Fruit fly (Drosophila melanogaster) whole organism, embryonic: ENCODE measurements around the gene CG44142.

Source experiments
- Antp ChIP-seq: fragments of 200-800 bp; sonication (Bioruptor generic); optimal IDR thresholded peaks from 3 replicates; lab custom pipeline; 2016; ENCODE audit warnings: missing biosample characterization, missing genetic modification characterization
- Atf6 ChIP-seq: fragments of 200-800 bp; sonication (Bioruptor generic); IDR thresholded peaks from 2 replicates; pipeline ENCODE4 v1.3.6; 2022; ENCODE audit warnings: missing biosample characterization, missing genetic modification characterization
- BEAF-32 ChIP-seq: fragments of 200-800 bp; sonication (Bioruptor generic); optimal IDR thresholded peaks from 3 replicates; lab custom pipeline; 2017; ENCODE audit warnings: missing biosample characterization, missing genetic modification characterization, mild to moderate bottlenecking, moderate library complexity, missing genetic modification reagents
- CG10654 ChIP-seq: fragments of 200-800 bp; sonication (Bioruptor generic); optimal IDR thresholded peaks from 2 replicates; lab custom pipeline; 2016; ENCODE audit warnings: missing biosample characterization, missing genetic modification characterization
- CG11093 ChIP-seq: fragments of 200-800 bp; sonication (Bioruptor generic); IDR thresholded peaks from 3 replicates; pipeline ENCODE4 v1.3.6; 2022; ENCODE audit warnings: missing biosample characterization, missing genetic modification characterization
- CG13287 ChIP-seq: fragments of 200-800 bp; sonication (Bioruptor generic); IDR thresholded peaks from 2 replicates; pipeline ENCODE4 v1.3.6; 2022; ENCODE audit warnings: missing biosample characterization, missing genetic modification characterization; ENCODE audit not compliant: partially characterized antibody
- CG16813 ChIP-seq: fragments of 200-800 bp; sonication (Bioruptor generic); IDR thresholded peaks from 3 replicates; pipeline ENCODE4 v1.3.6; 2022; ENCODE audit warnings: missing biosample characterization, missing genetic modification characterization; ENCODE audit not compliant: partially characterized antibody
- CG17829 ChIP-seq: fragments of 200-800 bp; optimal IDR thresholded peaks from 2 replicates; lab custom pipeline; 2019; ENCODE audit warnings: missing biosample characterization, mild to moderate bottlenecking, missing genetic modification characterization, moderate library complexity
- CG1792 ChIP-seq: fragments of 200-800 bp; sonication (Bioruptor generic); optimal IDR thresholded peaks from 2 replicates; lab custom pipeline; 2016; ENCODE audit warnings: missing biosample characterization, missing genetic modification characterization
- CG2199 ChIP-seq: fragments of 200-800 bp; sonication (Bioruptor generic); IDR thresholded peaks from 3 replicates; pipeline ENCODE4 v1.3.6; 2022; ENCODE audit warnings: missing biosample characterization, missing genetic modification characterization
- CG30020 ChIP-seq: fragments of 200-800 bp; optimal IDR thresholded peaks from 2 replicates; lab custom pipeline; 2019; ENCODE audit warnings: missing biosample characterization, mild to moderate bottlenecking, missing genetic modification characterization, moderate library complexity
- CG4328 ChIP-seq: fragments of 200-800 bp; sonication (Bioruptor generic); optimal IDR thresholded peaks from 3 replicates; lab custom pipeline; 2017; ENCODE audit warnings: missing biosample characterization, missing genetic modification reagents, missing genetic modification characterization
- CG43689 ChIP-seq: fragments of 200-800 bp; sonication (Bioruptor generic); IDR thresholded peaks from 2 replicates; pipeline ENCODE4 v1.3.6; 2022; ENCODE audit warnings: missing biosample characterization, missing genetic modification characterization
- CG4617 ChIP-seq: fragments of 200-800 bp; sonication (Bioruptor generic); optimal IDR thresholded peaks from 3 replicates; lab custom pipeline; 2016; ENCODE audit warnings: missing biosample characterization, missing genetic modification characterization, borderline replicate concordance
- CG4820 ChIP-seq: fragments of 200-800 bp; sonication (Bioruptor generic); optimal IDR thresholded peaks from 3 replicates; lab custom pipeline; 2016; ENCODE audit warnings: missing biosample characterization, missing genetic modification characterization
- CG6683 ChIP-seq: fragments of 200-800 bp; sonication (Bioruptor generic); optimal IDR thresholded peaks from 2 replicates; lab custom pipeline; 2017; ENCODE audit warnings: missing biosample characterization, mild to moderate bottlenecking, missing genetic modification characterization, missing genetic modification reagents
- CG6813 ChIP-seq: fragments of 200-800 bp; sonication (Bioruptor generic); optimal IDR thresholded peaks from 2 replicates; lab custom pipeline; 2017; ENCODE audit warnings: missing biosample characterization, missing genetic modification characterization, mild to moderate bottlenecking, moderate library complexity, missing genetic modification reagents
- CrebB ChIP-seq: fragments of 200-800 bp; sonication (Bioruptor generic); optimal IDR thresholded peaks from 3 replicates; lab custom pipeline; 2018; ENCODE audit warnings: missing biosample characterization, mild to moderate bottlenecking, missing genetic modification characterization
- Deaf1 ChIP-seq: fragments of 200-800 bp; optimal IDR thresholded peaks from 3 replicates; lab custom pipeline; 2019; ENCODE audit warnings: missing biosample characterization, mild to moderate bottlenecking, missing genetic modification characterization, moderate library complexity
- Dp ChIP-seq: fragments of 200-800 bp; sonication (Bioruptor generic); optimal IDR thresholded peaks from 2 replicates; lab custom pipeline; 2018; ENCODE audit warnings: missing biosample characterization, mild to moderate bottlenecking, missing genetic modification characterization, moderate library complexity
- Ets97D ChIP-seq: fragments of 200-800 bp; sonication (Bioruptor generic); optimal IDR thresholded peaks from 3 replicates; lab custom pipeline; 2016; ENCODE audit warnings: missing biosample characterization, missing genetic modification characterization
- HLH3B ChIP-seq: fragments of 200-800 bp; sonication (Bioruptor generic); IDR thresholded peaks from 2 replicates; pipeline ENCODE4 v1.3.6; 2022; ENCODE audit warnings: missing biosample characterization, missing genetic modification characterization
- Hand ChIP-seq: fragments of 200-800 bp; sonication (Bioruptor generic); optimal IDR thresholded peaks from 2 replicates; lab custom pipeline; 2017; ENCODE audit warnings: mild to moderate bottlenecking, missing biosample characterization, missing genetic modification reagents, missing genetic modification characterization
- HmgZ ChIP-seq: fragments of 200-800 bp; sonication (Bioruptor generic); optimal IDR thresholded peaks from 2 replicates; lab custom pipeline; 2018; ENCODE audit warnings: missing biosample characterization, mild to moderate bottlenecking, missing genetic modification characterization
- Hr3 ChIP-seq: fragments of 200-800 bp; sonication (Bioruptor generic); optimal IDR thresholded peaks from 3 replicates; lab custom pipeline; 2016; ENCODE audit warnings: missing biosample characterization, missing genetic modification characterization
- Hr39 ChIP-seq: fragments of >200 bp; optimal IDR thresholded peaks from 2 replicates; lab custom pipeline; 2017
- Lim3 ChIP-seq: fragments of 200-800 bp; sonication (Bioruptor generic); IDR thresholded peaks from 2 replicates; pipeline ENCODE4 v1.3.6; 2022; ENCODE audit warnings: missing biosample characterization, missing genetic modification characterization
- MBD-R2 ChIP-seq: fragments of 200-800 bp; sonication (Bioruptor generic); IDR thresholded peaks from 2 replicates; pipeline ENCODE4 v1.3.6; 2022; ENCODE audit warnings: missing biosample characterization, missing genetic modification characterization
- MESR4 ChIP-seq: fragments of 200-800 bp; sonication (Bioruptor generic); optimal IDR thresholded peaks from 2 replicates; lab custom pipeline; 2018; ENCODE audit warnings: missing biosample characterization, mild to moderate bottlenecking, missing genetic modification characterization, moderate library complexity
- Nf-YC ChIP-seq: fragments of 200-800 bp; optimal IDR thresholded peaks from 3 replicates; lab custom pipeline; 2019; ENCODE audit warnings: missing biosample characterization, mild to moderate bottlenecking, missing genetic modification characterization, moderate library complexity
- TFAM ChIP-seq: fragments of 200-800 bp; sonication (Bioruptor generic); optimal IDR thresholded peaks from 2 replicates; lab custom pipeline; 2017; ENCODE audit warnings: missing biosample characterization, missing genetic modification characterization, inconsistent platforms
- chinmo ChIP-seq: fragments of 200-800 bp; sonication (Bioruptor generic); IDR thresholded peaks from 4 replicates; pipeline ENCODE4 v1.3.6; 2022; ENCODE audit warnings: missing biosample characterization, missing genetic modification characterization; ENCODE audit not compliant: partially characterized antibody
- chn ChIP-seq: fragments of 200-800 bp; sonication (Bioruptor generic); optimal IDR thresholded peaks from 2 replicates; lab custom pipeline; 2016; ENCODE audit warnings: missing biosample characterization, missing genetic modification characterization
- crol ChIP-seq: fragments of 200-800 bp; sonication (Bioruptor generic); IDR thresholded peaks from 2 replicates; pipeline ENCODE4 v1.3.6; 2022; ENCODE audit warnings: missing biosample characterization, missing genetic modification characterization
- crp ChIP-seq, 2 experiments: fragments of 200-800 bp; sonication (Bioruptor generic); optimal IDR thresholded peaks; 2 replicates in 1 of 2; 3 replicates in 1 of 2; lab custom pipeline; 2017; ENCODE audit warnings: missing biosample characterization in 2 of 2, missing genetic modification characterization in 2 of 2, mild to moderate bottlenecking in 1 of 2, moderate library complexity in 1 of 2
- eve ChIP-seq, 2 experiments: fragments of >200 bp; optimal IDR thresholded peaks; 2 replicates each; lab custom pipeline; 2017; ENCODE audit warnings: missing biosample characterization in 2 of 2, missing genetic modification characterization in 2 of 2
- fd102C ChIP-seq: fragments of 200-800 bp; sonication (Bioruptor generic); optimal IDR thresholded peaks from 2 replicates; lab custom pipeline; 2018; ENCODE audit warnings: missing biosample characterization, mild to moderate bottlenecking, missing genetic modification characterization, moderate library complexity
- fd96Cb ChIP-seq: fragments of 200-800 bp; sonication (Bioruptor generic); optimal IDR thresholded peaks from 2 replicates; lab custom pipeline; 2018; ENCODE audit warnings: missing biosample characterization, mild to moderate bottlenecking, missing genetic modification characterization, moderate library complexity
- lilli ChIP-seq: fragments of 200-800 bp; sonication (Bioruptor generic); optimal IDR thresholded peaks from 3 replicates; lab custom pipeline; 2016; ENCODE audit warnings: missing biosample characterization, missing genetic modification characterization
- mirr ChIP-seq: fragments of 200-800 bp; sonication (Bioruptor generic); optimal IDR thresholded peaks from 3 replicates; lab custom pipeline; 2018; ENCODE audit warnings: missing biosample characterization, mild to moderate bottlenecking, missing genetic modification characterization
- nau ChIP-seq: fragments of 200-800 bp; sonication (Bioruptor generic); optimal IDR thresholded peaks from 3 replicates; lab custom pipeline; 2017; ENCODE audit warnings: missing biosample characterization, mild to moderate bottlenecking, missing genetic modification characterization, missing genetic modification reagents
- nmo ChIP-seq: fragments of 200-800 bp; sonication (Bioruptor generic); optimal IDR thresholded peaks from 2 replicates; lab custom pipeline; 2018; ENCODE audit warnings: missing biosample characterization, mild to moderate bottlenecking, missing genetic modification characterization, moderate library complexity
- p53 ChIP-seq: fragments of 200-800 bp; sonication (Bioruptor generic); optimal IDR thresholded peaks from 2 replicates; lab custom pipeline; 2016; ENCODE audit warnings: missing biosample characterization, missing genetic modification characterization
- peb ChIP-seq: fragments of 200-800 bp; sonication (Bioruptor generic); IDR thresholded peaks from 2 replicates; pipeline ENCODE4 v1.3.6; 2022; ENCODE audit warnings: missing biosample characterization, missing genetic modification characterization
- pnt ChIP-seq: fragments of 200-800 bp; sonication (Bioruptor generic); optimal IDR thresholded peaks from 3 replicates; lab custom pipeline; 2016; ENCODE audit warnings: missing biosample characterization, missing genetic modification characterization
- repo ChIP-seq: fragments of 200-800 bp; sonication (Bioruptor generic); optimal IDR thresholded peaks from 2 replicates; lab custom pipeline; 2016; ENCODE audit warnings: missing biosample characterization, missing genetic modification characterization
- sens ChIP-seq: fragments of 200-800 bp; sonication (Bioruptor generic); peaks from one replicate; lab custom pipeline; 2016; ENCODE audit warnings: missing biosample characterization, missing genetic modification characterization
- stc ChIP-seq: fragments of 200-800 bp; sonication (Bioruptor generic); IDR thresholded peaks from 2 replicates; pipeline ENCODE4 v1.3.6; 2022; ENCODE audit warnings: missing biosample characterization, missing genetic modification characterization
- stwl ChIP-seq: fragments of 200-800 bp; sonication (Bioruptor generic); optimal IDR thresholded peaks from 3 replicates; lab custom pipeline; 2018; ENCODE audit warnings: missing biosample characterization, mild to moderate bottlenecking, missing genetic modification characterization, moderate library complexity
- trem ChIP-seq: fragments of 200-800 bp; optimal IDR thresholded peaks from 3 replicates; lab custom pipeline; 2019; ENCODE audit warnings: missing biosample characterization, mild to moderate bottlenecking, missing genetic modification characterization, moderate library complexity

The CG44142 gene

DNA sequence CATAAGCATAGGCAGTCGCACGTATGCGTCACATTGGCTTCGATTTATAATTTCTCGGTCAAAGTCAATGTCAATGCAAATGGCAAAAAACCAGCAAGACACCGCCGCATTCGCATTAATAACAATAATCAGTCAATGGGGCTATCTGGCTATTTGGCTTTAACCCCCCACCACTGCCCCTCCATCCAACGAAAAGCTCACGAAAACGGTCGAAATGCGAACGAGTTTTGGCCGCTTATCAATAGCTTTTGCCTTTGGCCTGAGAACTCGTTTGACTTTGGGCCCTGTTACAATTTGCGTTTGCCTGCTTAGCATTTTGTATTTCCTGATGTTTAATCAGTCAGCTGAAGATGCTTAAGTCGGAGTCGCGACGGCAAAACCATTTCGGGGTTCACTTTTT, 39.5 kb downstream of the CG44142 start (continued):
- no peak for TF ChIP-seq CG4328 (GFP tag; lab: Kevin White, UChicago)
- TF ChIP-seq fd102C, result no peak
- TF ChIP-seq CG13287 (GFP tag; lab: Robert Waterston, UW), result peak; percentile 27; the same call in 1 of the 2 replicates
- 0 out of 3 replicates have a peak, but pooled peaks have one; percentile 11 for TF ChIP-seq CG16813 (GFP tag; lab: Robert Waterston, UW)
- TF ChIP-seq CG6683 (GFP tag; lab: Kevin White, UChicago), result no peak
- no peak for TF ChIP-seq CrebB
- TF ChIP-seq Deaf1 (tag; lab: Kevin White, UChicago), result no peak
- TF ChIP-seq mirr (GFP tag; lab: Kevin White, UChicago), result peak; percentile 33
- TF ChIP-seq crol (GFP tag; lab: Robert Waterston, UW), result peak; percentile 52; the same call in 1 of the 2 replicates
- TF ChIP-seq, all 482 proteins: peak for 15

- TF ChIP-seq lilli (GFP tag; lab: Kevin White, UChicago) (no peak), nmo (GFP tag; lab: Kevin White, UChicago) (peak; percentile 2), CG11093 (GFP tag; lab: Robert Waterston, UW) (no peak), repo (GFP tag; lab: Kevin White, UChicago) (no peak), Dp (GFP tag; lab: Kevin White, UChicago) (peak; percentile 69), chn (GFP tag; lab: Kevin White, UChicago) (no peak), fd96Cb (no peak), trem (peak; percentile 4), peb (GFP tag; lab: Robert Waterston, UW) (no peak), Lim3 (GFP tag; lab: Robert Waterston, UW) (no peak), BEAF-32 (GFP tag; lab: Kevin White, UChicago) (peak; percentile 22), stc (no peak), CG4617 (peak; percentile 67), stwl (tag; lab: Kevin White, UChicago) (peak; percentile 80), CG6813 (GFP tag; lab: Kevin White, UChicago) (no peak), Ets97D (GFP tag; lab: Kevin White, UChicago) (peak; percentile 32), CG10654 (GFP tag; lab: Kevin White, UChicago) (no peak), nau (GFP tag; lab: Kevin White, UChicago) (no peak), chinmo (GFP tag; lab: Robert Waterston, UW) (peak; percentile 44; the same call in 1 of the 4 replicates), Hand (GFP tag; lab: Kevin White, UChicago) (no peak), CG30020 (tag; lab: Kevin White, UChicago) (no peak), Hr3 (GFP tag; lab: Kevin White, UChicago) (no peak), HmgZ (tag; lab: Kevin White, UChicago) (peak; percentile 22), HLH3B (GFP tag; lab: Robert Waterston, UW) (no peak), Hr39 (lab: Kevin White, UChicago) (no peak), p53 (GFP tag; lab: Kevin White, UChicago) (no peak), Nf-YC (tag; lab: Kevin White, UChicago) (no peak), pnt (no peak), Atf6 (no peak), eve (GFP tag; optimal IDR thresholded peaks at IDR 0.05; lab: Kevin White, UChicago) (no peak), Antp (GFP tag; lab: Kevin White, UChicago) (no peak), crp (GFP tag; optimal IDR thresholded peaks at IDR 0.05; lab: Kevin White, UChicago) (no peak), MBD-R2 (GFP tag; lab: Robert Waterston, UW) (peak; percentile 79), CG1792 (GFP tag; lab: Kevin White, UChicago) (no peak), CG4820 (GFP tag; lab: Kevin White, UChicago) (no peak), MESR4 (GFP tag; lab: Kevin White, UChicago) (peak; percentile 79), sens (peak; percentile 76), CG17829 (tag; lab: Kevin White, UChicago) (peak; percentile 7), CG43689 (no peak), CG13287 (GFP tag; lab: Robert Waterston, UW) (peak; percentile 18; the same call in 1 of the 2 replicates), TFAM (GFP tag; lab: Kevin White, UChicago) (no peak), CG2199 (GFP tag; lab: Robert Waterston, UW) (no peak)
Measured at dm6 chr3R:13271758-13272157, 41.2 kb downstream of the CG44142 start, which contains the start of gene TBC1D5. Gene TBC1D5, minus strand, starts transcription at chr3R:13272011.
